Fruit fly (Drosophila melanogaster): ENCODE data around the gene koko.

koko gene

DNA sequence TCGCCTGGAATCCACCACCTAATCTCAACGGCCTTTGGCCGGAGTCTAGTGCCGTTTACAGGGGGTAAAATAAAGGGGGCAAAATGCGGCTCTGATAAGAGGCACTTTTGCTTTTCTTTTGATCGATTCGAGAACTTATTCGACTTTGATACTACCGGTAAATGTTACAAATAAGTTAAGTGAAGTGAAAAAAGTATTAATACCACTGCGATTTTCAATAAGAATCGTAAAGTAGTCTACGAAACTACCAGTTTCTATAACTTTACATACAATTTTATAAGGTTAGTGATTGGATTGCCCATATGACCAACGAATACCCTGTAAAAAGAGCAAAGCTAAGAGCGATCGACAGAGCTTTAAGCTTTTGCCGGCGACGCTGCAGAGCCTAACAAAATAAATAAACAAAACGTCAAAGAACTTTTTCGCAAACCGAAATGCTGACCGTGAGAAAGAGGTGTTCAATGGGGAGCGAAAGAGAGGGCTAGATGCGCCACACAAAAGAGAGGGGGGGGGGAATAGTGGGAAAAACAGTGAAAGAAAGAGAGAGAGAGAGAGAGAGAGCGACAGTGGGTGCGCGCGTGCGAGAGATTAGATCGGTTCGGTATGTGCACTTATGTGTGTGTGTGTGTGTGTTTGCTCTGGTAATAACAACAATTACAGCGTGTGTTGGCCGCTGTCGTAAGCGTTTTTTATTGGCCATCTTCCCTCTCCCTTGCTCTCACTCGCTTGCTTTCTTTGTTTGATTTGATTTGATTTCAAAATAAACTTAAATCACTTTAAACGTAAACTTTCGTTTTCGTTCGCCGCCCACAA, 33.9 kb downstream of the koko start (continued):
- peak; percentile 62 for TF ChIP-seq Aef1 (GFP tag; IDR thresholded peaks at IDR 0.05)
- TF ChIP-seq croc (GFP tag; conservative IDR thresholded peaks at IDR 0.05): no peak; the same call in 1 of the 3 replicates
- TF ChIP-seq CG15073 (GFP tag; optimal IDR thresholded peaks at IDR 0.05): no peak
- no peak for TF ChIP-seq Dfd (GFP tag; optimal IDR thresholded peaks at IDR 0.05)
- TF ChIP-seq gt (GFP tag; IDR thresholded peaks at IDR 0.05): no peak
- TF ChIP-seq CG16779 (GFP tag; IDR thresholded peaks at IDR 0.05): no peak
- TF ChIP-seq CG10321 (GFP tag; IDR thresholded peaks at IDR 0.05): 0 out of 2 replicates have a peak, but pooled peaks have one; percentile 53
- peak; percentile 47 for TF ChIP-seq Hr3 (GFP tag; optimal IDR thresholded peaks at IDR 0.05)
- peak; percentile 57 for TF ChIP-seq CG15514 (GFP tag; optimal IDR thresholded peaks at IDR 0.05)
- no peak for TF ChIP-seq CTCF (GFP tag; optimal IDR thresholded peaks at IDR 0.05)
- TF ChIP-seq crp (GFP tag; optimal IDR thresholded peaks at IDR 0.05): peak in 1 of 2 experiments; percentile 1
- no peak for TF ChIP-seq usp (GFP tag; optimal IDR thresholded peaks at IDR 0.05)
- no peak for TF ChIP-seq B-H2 (GFP tag; optimal IDR thresholded peaks at IDR 0.05)
- no peak for TF ChIP-seq HLHmδ (GFP tag; optimal IDR thresholded peaks at IDR 0.05)
- peak; percentile 82 for TF ChIP-seq CG11504 (tag; optimal IDR thresholded peaks at IDR 0.05)
- peak; percentile 65 for TF ChIP-seq Chrac-16 (GFP tag; optimal IDR thresholded peaks at IDR 0.05)
- TF ChIP-seq toy (GFP tag; IDR thresholded peaks at IDR 0.05): no peak
- TF ChIP-seq gro (GFP tag; optimal IDR thresholded peaks at IDR 0.05): peak; percentile 26
- TF ChIP-seq Bdp1 (GFP tag; optimal IDR thresholded peaks at IDR 0.05): peak; percentile 11
- 0 out of 3 replicates have a peak, but pooled peaks have one; percentile 15 for TF ChIP-seq otp (GFP tag; IDR thresholded peaks at IDR 0.05)
- no peak for TF ChIP-seq CG8290 (GFP tag; optimal IDR thresholded peaks at IDR 0.05)
- TF ChIP-seq CG8290 (tag; optimal IDR thresholded peaks at IDR 0.05): peak in 1 of 2 experiments; percentile 49
- TF ChIP-seq CG13123 (GFP tag; optimal IDR thresholded peaks at IDR 0.05): peak; percentile 24
- TF ChIP-seq CG2129 (GFP tag; IDR thresholded peaks at IDR 0.05; ENCODE audit: partially characterized antibody): no peak
- no peak for TF ChIP-seq CG10959 (GFP tag; IDR thresholded peaks at IDR 0.05)
- peak; percentile 44 for TF ChIP-seq ems (GFP tag; optimal IDR thresholded peaks at IDR 0.05)
- no peak for TF ChIP-seq run (tag; optimal IDR thresholded peaks at IDR 0.05)
- peak; percentile 10 for TF ChIP-seq Mes4 (GFP tag; optimal IDR thresholded peaks at IDR 0.05)
- peak; percentile 46 for TF ChIP-seq shn (GFP tag; optimal IDR thresholded peaks at IDR 0.05)
- TF ChIP-seq CG6689 (GFP tag; IDR thresholded peaks at IDR 0.05): peak; percentile 30; the same call in 1 of the 2 replicates
- peak; percentile 20 for TF ChIP-seq fd3F (GFP tag; optimal IDR thresholded peaks at IDR 0.05)
- peak; percentile 34 for TF ChIP-seq CG9609 (GFP tag; optimal IDR thresholded peaks at IDR 0.05)
- 0 out of 2 replicates have a peak, but pooled peaks have one; percentile 27 for TF ChIP-seq Oaz (GFP tag; IDR thresholded peaks at IDR 0.05)
- peak; percentile 78 for TF ChIP-seq dmrt99B (tag; optimal IDR thresholded peaks at IDR 0.05)
- no peak for TF ChIP-seq stwl (tag; optimal IDR thresholded peaks at IDR 0.05)
- no peak for TF ChIP-seq ab (GFP tag; optimal IDR thresholded peaks at IDR 0.05)
- no peak for TF ChIP-seq CG17568 (GFP tag; optimal IDR thresholded peaks at IDR 0.05)
- no peak for TF ChIP-seq schlank (tag; optimal IDR thresholded peaks at IDR 0.05)
- no peak; the same call in 1 of the 2 replicates for TF ChIP-seq stc (GFP tag; IDR thresholded peaks at IDR 0.05)
- TF ChIP-seq ken (GFP tag; IDR thresholded peaks at IDR 0.05): 0 out of 3 replicates have a peak, but pooled peaks have one; percentile 28
- TF ChIP-seq ATbp (GFP tag; optimal IDR thresholded peaks at IDR 0.05): peak; percentile 20
- TF ChIP-seq CG7928 (GFP tag; optimal IDR thresholded peaks at IDR 0.05): no peak
- TF ChIP-seq CG17328 (GFP tag; IDR thresholded peaks at IDR 0.05): peak; percentile 37
- TF ChIP-seq CG14441 (GFP tag; IDR thresholded peaks at IDR 0.05): peak; percentile 51
- TF ChIP-seq zf30C (GFP tag; optimal IDR thresholded peaks at IDR 0.05): no peak
- peak; percentile 61 for TF ChIP-seq sisA (GFP tag; IDR thresholded peaks at IDR 0.05)
- TF ChIP-seq HLH54F (GFP tag; optimal IDR thresholded peaks at IDR 0.05): peak; percentile 58
- TF ChIP-seq bowl (GFP tag; IDR thresholded peaks at IDR 0.05): no peak
- no peak for TF ChIP-seq CG17612 (GFP tag; IDR thresholded peaks at IDR 0.05)
- peak; percentile 24 for TF ChIP-seq CG13894 (tag; optimal IDR thresholded peaks at IDR 0.05)
- TF ChIP-seq crol (GFP tag; IDR thresholded peaks at IDR 0.05): peak; percentile 87
